Fruit fly (Drosophila melanogaster) whole organism, wandering third instar larva: Measurements from ENCODE around the gene side-III.

Source experiments
- Abd-B ChIP-seq: fragments of >200 bp; optimal IDR thresholded peaks from 2 replicates; lab custom pipeline; 2017; ENCODE audit warnings: missing biosample characterization, missing genetic modification characterization
- CG32264 ChIP-seq: fragments of 200-800 bp; sonication (Bioruptor generic); optimal IDR thresholded peaks from 2 replicates; lab custom pipeline; 2016; ENCODE audit warnings: missing biosample characterization, missing genetic modification characterization
- CG9705 ChIP-seq: fragments of 200-800 bp; sonication (Bioruptor generic); optimal IDR thresholded peaks from 2 replicates; lab custom pipeline; 2018; ENCODE audit warnings: missing biosample characterization, mild to moderate bottlenecking, missing genetic modification characterization
- CrebA ChIP-seq: fragments of 200-800 bp; sonication (Bioruptor generic); optimal IDR thresholded peaks from 2 replicates; lab custom pipeline; 2016; ENCODE audit warnings: missing biosample characterization, mild to moderate bottlenecking, missing genetic modification characterization, borderline replicate concordance
- Dfd ChIP-seq: fragments of >200 bp; optimal IDR thresholded peaks from 2 replicates; lab custom pipeline; 2017; ENCODE audit warnings: missing biosample characterization, missing genetic modification characterization
- Dif ChIP-seq: fragments of 200-275, 200-300 bp; sonication (Bioruptor generic); optimal IDR thresholded peaks from 2 replicates; lab custom pipeline; 2018; ENCODE audit warnings: missing biosample characterization, missing genetic modification characterization; ENCODE audit not compliant: partially characterized antibody
- GATAd ChIP-seq: sonication (Bioruptor generic); optimal IDR thresholded peaks from 2 replicates; lab custom pipeline; 2016; ENCODE audit warnings: missing biosample characterization, missing genetic modification characterization
- HLH106 ChIP-seq: fragments of 200-800 bp; optimal IDR thresholded peaks from 3 replicates; lab custom pipeline; 2019; ENCODE audit warnings: missing biosample characterization, mild to moderate bottlenecking, missing genetic modification characterization, moderate library complexity
- Hnf4 ChIP-seq: fragments of 200-800 bp; sonication (Bioruptor generic); optimal IDR thresholded peaks from 2 replicates; lab custom pipeline; 2016; ENCODE audit warnings: missing biosample characterization, mild to moderate bottlenecking, missing genetic modification characterization
- Hr78 ChIP-seq: fragments of >200 bp; optimal IDR thresholded peaks from 2 replicates; lab custom pipeline; 2017; ENCODE audit warnings: missing biosample characterization, missing genetic modification characterization
- Hr83 ChIP-seq: fragments of 200-300 bp; sonication (Bioruptor generic); optimal IDR thresholded peaks from 2 replicates; lab custom pipeline; 2016; ENCODE audit warnings: missing biosample characterization, mild to moderate bottlenecking, missing genetic modification characterization, moderate library complexity; ENCODE audit not compliant: poor library complexity, severe bottlenecking
- Jra ChIP-seq: sonication (Bioruptor generic); optimal IDR thresholded peaks from 2 replicates; lab custom pipeline; 2016; ENCODE audit warnings: missing biosample characterization, missing genetic modification characterization
- Mio ChIP-seq: sonication (Bioruptor generic); optimal IDR thresholded peaks from 2 replicates; lab custom pipeline; 2016; ENCODE audit warnings: missing biosample characterization, missing genetic modification characterization
- Myc ChIP-seq: fragments of >200 bp; optimal IDR thresholded peaks from 2 replicates; lab custom pipeline; 2017
- N ChIP-seq: fragments of >200 bp; optimal IDR thresholded peaks from 2 replicates; lab custom pipeline; 2018; ENCODE audit warnings: missing biosample characterization, missing external identifiers, missing genetic modification characterization
- OdsH ChIP-seq: fragments of 200-800 bp; sonication (Bioruptor generic); optimal IDR thresholded peaks from 2 replicates; lab custom pipeline; 2016; ENCODE audit warnings: missing biosample characterization, mild to moderate bottlenecking, missing genetic modification characterization
- Rel ChIP-seq, 2 experiments: fragments of 200-800 bp; sonication (Bioruptor generic) in 1 of 2; optimal IDR thresholded peaks; 2 replicates in 1 of 2; 3 replicates in 1 of 2; lab custom pipeline; 2016 to 2019; ENCODE audit warnings: mild to moderate bottlenecking in 2 of 2, missing biosample characterization in 2 of 2, missing genetic modification characterization in 2 of 2, moderate library complexity in 1 of 2
- Sp1 ChIP-seq: fragments of 200-800 bp; sonication (Bioruptor generic); optimal IDR thresholded peaks from 3 replicates; lab custom pipeline; 2019; ENCODE audit warnings: missing biosample characterization, mild to moderate bottlenecking, missing genetic modification characterization, moderate library complexity
- Vsx2 ChIP-seq: fragments of 200-300, 225-300 bp; sonication (Bioruptor generic); optimal IDR thresholded peaks from 2 replicates; lab custom pipeline; 2018; ENCODE audit warnings: missing biosample characterization, missing genetic modification characterization; ENCODE audit not compliant: partially characterized antibody
- br ChIP-seq: fragments of 200-800 bp; sonication (Bioruptor generic); optimal IDR thresholded peaks from 2 replicates; lab custom pipeline; 2016; ENCODE audit warnings: missing biosample characterization, missing genetic modification characterization
- brk ChIP-seq: fragments of 200-800 bp; sonication (Bioruptor generic); optimal IDR thresholded peaks from 2 replicates; lab custom pipeline; 2016; ENCODE audit warnings: missing biosample characterization, mild to moderate bottlenecking, missing genetic modification characterization
- dl ChIP-seq, 2 experiments: fragments of 175-275, 200-275 bp in 1 of 2; fragments of 200-275 bp in 1 of 2; sonication (Bioruptor generic); optimal IDR thresholded peaks; lab custom pipeline; 2018; ENCODE audit warnings: mild to moderate bottlenecking in 2 of 2, missing biosample characterization in 2 of 2, missing genetic modification characterization in 2 of 2, moderate library complexity in 2 of 2; ENCODE audit not compliant: partially characterized antibody in 2 of 2, insufficient read depth in 1 of 2
- dmrt93B ChIP-seq: fragments of 200-800 bp; sonication (Bioruptor generic); optimal IDR thresholded peaks from 2 replicates; lab custom pipeline; 2018; ENCODE audit warnings: missing biosample characterization, mild to moderate bottlenecking, missing genetic modification characterization
- dsf ChIP-seq: sonication (Bioruptor generic); optimal IDR thresholded peaks from 2 replicates; lab custom pipeline; 2016; ENCODE audit warnings: missing biosample characterization, missing genetic modification characterization, borderline replicate concordance
- ey ChIP-seq: fragments of 200-800 bp; sonication (Bioruptor generic); optimal IDR thresholded peaks from 2 replicates; lab custom pipeline; 2016; ENCODE audit warnings: missing biosample characterization, missing genetic modification characterization
- foxo ChIP-seq, 2 experiments: fragments of 200-800 bp; sonication (Bioruptor generic); optimal IDR thresholded peaks; 2 replicates in 1 of 2; 3 replicates in 1 of 2; lab custom pipeline; 2016 to 2017; ENCODE audit warnings: missing biosample characterization in 2 of 2, missing genetic modification characterization in 2 of 2
- fru ChIP-seq: fragments of 200-800 bp; sonication (Bioruptor generic); optimal IDR thresholded peaks from 3 replicates; lab custom pipeline; 2016; ENCODE audit warnings: missing biosample characterization, mild to moderate bottlenecking, missing genetic modification characterization
- h ChIP-seq: fragments of 200-800 bp; sonication (Bioruptor generic); optimal IDR thresholded peaks from 3 replicates; lab custom pipeline; 2016; ENCODE audit warnings: missing biosample characterization, mild to moderate bottlenecking, missing genetic modification characterization
- lola ChIP-seq: fragments of >200 bp; optimal IDR thresholded peaks from 2 replicates; lab custom pipeline; 2017; ENCODE audit warnings: missing biosample characterization, missing genetic modification characterization
- pan ChIP-seq: fragments of >200 bp; optimal IDR thresholded peaks from 2 replicates; lab custom pipeline; 2017
- rgr ChIP-seq: fragments of 200-800 bp; sonication (Bioruptor generic); optimal IDR thresholded peaks from 3 replicates; lab custom pipeline; 2016; ENCODE audit warnings: missing biosample characterization, mild to moderate bottlenecking, missing genetic modification characterization
- sage ChIP-seq: fragments of 200-800 bp; sonication (Bioruptor generic); optimal IDR thresholded peaks from 2 replicates; lab custom pipeline; 2016; ENCODE audit warnings: missing biosample characterization, mild to moderate bottlenecking, missing genetic modification characterization
- sv ChIP-seq: fragments of 200-800 bp; sonication (Bioruptor generic); optimal IDR thresholded peaks from 3 replicates; lab custom pipeline; 2016; ENCODE audit warnings: missing biosample characterization, missing genetic modification characterization
- tai ChIP-seq: sonication (Bioruptor generic); optimal IDR thresholded peaks from 2 replicates; lab custom pipeline; 2016; ENCODE audit warnings: missing biosample characterization, missing genetic modification characterization
- woc ChIP-seq: sonication (Bioruptor generic); optimal IDR thresholded peaks from 2 replicates; lab custom pipeline; 2016; ENCODE audit warnings: missing biosample characterization, mild to moderate bottlenecking, missing genetic modification characterization

side-III gene

dm6 chr3R:5881308-5881707, 78.0 kb downstream of the side-III start:
- no peak for TF ChIP-seq br (GFP tag; lab: Kevin White, UChicago)
- no peak for TF ChIP-seq Sp1 (GFP tag; lab: Kevin White, UChicago)
- TF ChIP-seq tai (GFP tag; lab: Kevin White, UChicago), result no peak
- no peak for TF ChIP-seq Rel (GFP tag; optimal IDR thresholded peaks at IDR 0.05; lab: Kevin White, UChicago)
- no peak for TF ChIP-seq Rel (tag; optimal IDR thresholded peaks at IDR 0.05; lab: Kevin White, UChicago)
- no peak for TF ChIP-seq foxo (GFP tag; optimal IDR thresholded peaks at IDR 0.05; lab: Kevin White, UChicago)
- no peak for TF ChIP-seq CG32264 (GFP tag; lab: Kevin White, UChicago)
- TF ChIP-seq Mio (GFP tag; lab: Kevin White, UChicago), result no peak
- TF ChIP-seq Hr83, result no peak
- no peak for TF ChIP-seq Dif (GFP tag; lab: Kevin White, UChicago)
- TF ChIP-seq OdsH (GFP tag; lab: Kevin White, UChicago), result no peak
- TF ChIP-seq Hnf4 (GFP tag; lab: Kevin White, UChicago), result no peak
- no peak for TF ChIP-seq N
- TF ChIP-seq sv (GFP tag; lab: Kevin White, UChicago), result no peak
- no peak for TF ChIP-seq Dfd (GFP tag; lab: Kevin White, UChicago)
- TF ChIP-seq Vsx2 (GFP tag; lab: Kevin White, UChicago), result no peak
- no peak for TF ChIP-seq Myc
- TF ChIP-seq, all 38 proteins: peak for 0

DNA sequence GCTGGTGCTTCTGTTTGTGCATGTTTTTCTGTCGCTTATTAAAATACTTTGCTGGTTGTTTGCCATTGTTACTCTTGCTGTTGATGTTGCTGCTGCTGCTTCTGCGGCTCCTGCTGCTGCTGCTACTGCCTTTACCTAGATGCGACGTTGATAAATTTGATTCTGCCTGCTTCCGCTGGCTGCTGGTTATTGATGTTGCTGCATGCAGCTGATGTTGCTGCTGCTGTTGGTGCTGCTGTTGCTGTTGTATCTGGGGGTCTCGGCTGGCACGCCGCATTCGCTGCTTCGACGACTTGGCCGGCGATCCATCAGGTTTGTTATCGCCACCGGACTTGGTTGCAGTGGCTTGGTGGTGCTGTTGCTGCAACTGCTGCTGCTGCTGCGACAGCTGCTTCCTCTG, 82.0 kb downstream of the side-III start:
- TF ChIP-seq woc, result no peak
- peak; percentile 95 for TF ChIP-seq Dfd (GFP tag; lab: Kevin White, UChicago)

- TF ChIP-seq foxo (GFP tag; optimal IDR thresholded peaks at IDR 0.05; lab: Kevin White, UChicago) (peak in 1 of 2 experiments; percentile 5), Mio (GFP tag; lab: Kevin White, UChicago) (no peak), HLH106 (tag; lab: Kevin White, UChicago) (no peak), Dfd (GFP tag; lab: Kevin White, UChicago) (no peak), Dif (GFP tag; lab: Kevin White, UChicago) (no peak), dmrt93B (GFP tag; lab: Kevin White, UChicago) (no peak)
Observed at dm6 chr3R:5871393-5871792, 88.0 kb downstream of the side-III start.

DNA sequence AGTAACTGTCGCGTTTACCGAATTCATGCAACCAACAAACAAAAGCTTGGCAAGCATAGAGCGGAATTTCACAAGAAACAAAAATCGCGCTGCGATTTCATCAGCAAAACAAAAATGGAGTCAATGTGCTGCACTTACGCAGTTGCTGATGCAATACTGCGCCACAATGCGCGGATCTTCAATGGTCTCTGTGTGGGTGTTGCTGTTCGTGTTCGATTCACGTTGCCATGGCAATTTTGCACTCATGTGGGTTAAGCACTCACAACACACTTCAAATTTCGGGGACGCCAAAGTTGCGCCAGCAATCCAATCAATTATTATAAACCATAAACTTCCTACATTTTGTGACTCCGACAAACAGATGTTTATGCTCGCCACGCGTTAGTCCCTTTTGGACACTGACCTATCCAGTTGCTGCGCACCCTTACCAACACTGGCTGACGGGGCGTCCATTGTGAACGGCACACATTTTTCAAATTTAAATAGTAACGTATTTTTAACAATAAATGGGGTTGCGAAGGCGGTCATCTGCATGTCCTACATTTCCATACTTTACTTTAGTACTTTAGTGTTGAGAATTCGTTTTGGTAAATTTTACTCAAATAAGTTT, 97.2 kb downstream of the side-III start, which contains the start of gene CG2017:
CG2017 (minus strand) TSS at position 374 of the 610 bp plus-strand sequence.
- TF ChIP-seq Jra (GFP tag; lab: Kevin White, UChicago), result no peak
- TF ChIP-seq dsf (GFP tag; lab: Kevin White, UChicago), result no peak
- peak; percentile 8 for TF ChIP-seq dmrt93B (GFP tag; lab: Kevin White, UChicago)
- TF ChIP-seq GATAd, result no peak
- TF ChIP-seq N, result no peak
- no peak for TF ChIP-seq Rel (GFP tag; optimal IDR thresholded peaks at IDR 0.05; lab: Kevin White, UChicago)
- TF ChIP-seq Rel (tag; optimal IDR thresholded peaks at IDR 0.05; lab: Kevin White, UChicago), result peak; percentile 51
- TF ChIP-seq fru, result peak; percentile 41
- TF ChIP-seq Hnf4 (GFP tag; lab: Kevin White, UChicago), result peak; percentile 67
- TF ChIP-seq Sp1 (GFP tag; lab: Kevin White, UChicago), result peak; percentile 18
- no peak for TF ChIP-seq CrebA (GFP tag; lab: Kevin White, UChicago)
- TF ChIP-seq Hr83, result peak; percentile 72
- TF ChIP-seq OdsH (GFP tag; lab: Kevin White, UChicago), result no peak
- no peak for TF ChIP-seq CG32264 (GFP tag; lab: Kevin White, UChicago)
- TF ChIP-seq br (GFP tag; lab: Kevin White, UChicago), result peak; percentile 40
- peak; percentile 24 for TF ChIP-seq ey (GFP tag; lab: Kevin White, UChicago)
- peak; percentile 60 for TF ChIP-seq rgr (GFP tag; lab: Kevin White, UChicago)
- peak in 1 of 2 experiments; percentile 49 for TF ChIP-seq foxo (GFP tag; optimal IDR thresholded peaks at IDR 0.05; lab: Kevin White, UChicago)
- TF ChIP-seq CG9705 (GFP tag; lab: Kevin White, UChicago), result peak; percentile 48
- peak; percentile 27 for TF ChIP-seq Dif (GFP tag; lab: Kevin White, UChicago)
- TF ChIP-seq Abd-B, result no peak
- TF ChIP-seq Dfd (GFP tag; lab: Kevin White, UChicago), result no peak
- TF ChIP-seq woc, result no peak
- TF ChIP-seq brk (GFP tag; lab: Kevin White, UChicago), result no peak
- TF ChIP-seq Mio (GFP tag; lab: Kevin White, UChicago), result no peak
- TF ChIP-seq HLH106 (tag; lab: Kevin White, UChicago), result peak; percentile 53
- TF ChIP-seq sage (GFP tag; lab: Kevin White, UChicago), result no peak
- no peak for TF ChIP-seq lola (GFP tag; lab: Kevin White, UChicago)
- TF ChIP-seq Vsx2 (GFP tag; lab: Kevin White, UChicago), result no peak
- TF ChIP-seq Hr78, result no peak
- TF ChIP-seq Myc, result no peak
- TF ChIP-seq pan (lab: Kevin White, UChicago), result no peak
- no peak for TF ChIP-seq dl (GFP tag; optimal IDR thresholded peaks at IDR 0.05; lab: Kevin White, UChicago; ENCODE audit: insufficient read depth in 1 of 2, partially characterized antibody in 2 of 2)
- peak; percentile 47 for TF ChIP-seq h (GFP tag; lab: Kevin White, UChicago)
